Worm (Caenorhabditis elegans) whole organism, L1 larva: Measurements from ENCODE around the gene Y41C4A.6.

Experiments used
- C34B4.2 ChIP-seq: sonication (generic microtip); optimal IDR thresholded peaks from 2 replicates; lab custom pipeline; 2017; ENCODE audit warnings: mild to moderate bottlenecking, missing genetic modification characterization, missing compliant biosample characterization
- F16B12.6 ChIP-seq: fragments of 150-350 bp; optimal IDR thresholded peaks from 2 replicates; lab custom pipeline; 2014; ENCODE audit warnings: missing biosample characterization, missing genetic modification characterization
- Y116A8C.19 ChIP-seq: sonication (generic microtip); optimal IDR thresholded peaks from 2 replicates; lab custom pipeline; 2016; ENCODE audit warnings: missing compliant biosample characterization, missing genetic modification characterization, borderline replicate concordance
- blmp-1 ChIP-seq: fragments of 150-350 bp; optimal IDR thresholded peaks from 2 replicates; lab custom pipeline; 2014; ENCODE audit warnings: missing biosample characterization, missing genetic modification characterization
- ceh-88 ChIP-seq: fragments of 200-800 bp; sonication (Bioruptor generic); IDR thresholded peaks from 2 replicates; pipeline ENCODE4 v1.3.6; 2022; ENCODE audit warnings: missing genetic modification characterization, missing compliant biosample characterization
- ceh-90 ChIP-seq: sonication (generic microtip); optimal IDR thresholded peaks from 2 replicates; lab custom pipeline; 2016; ENCODE audit warnings: missing genetic modification characterization, missing compliant biosample characterization
- ces-1 ChIP-seq: fragments of 150-350 bp; optimal IDR thresholded peaks from 2 replicates; lab custom pipeline; 2014; ENCODE audit warnings: missing biosample characterization, missing genetic modification reagents, missing genetic modification characterization
- dpl-1 ChIP-seq, 3 experiments: fragments of 150-350 bp in 2 of 3; sonication (generic microtip) in 1 of 3; optimal IDR thresholded peaks; 2 replicates each; lab custom pipeline; 2014 to 2017; ENCODE audit warnings: missing biosample characterization in 3 of 3, missing genetic modification characterization in 3 of 3, missing genetic modification reagents in 3 of 3
- efl-1 ChIP-seq, 4 experiments: fragments of 150-350 bp; optimal IDR thresholded peaks in 3 of 4; peaks in 1 of 4; 1 replicate in 1 of 4; 2 replicates in 3 of 4; lab custom pipeline; 2014; ENCODE audit warnings: missing biosample characterization in 2 of 4, missing genetic modification characterization in 2 of 4, missing genetic modification reagents in 2 of 4
- efl-3 ChIP-seq: fragments of 200-800 bp; sonication (Bioruptor generic); optimal IDR thresholded peaks from 2 replicates; lab custom pipeline; 2018; ENCODE audit warnings: mild to moderate bottlenecking, missing genetic modification characterization, missing compliant biosample characterization
- elt-2 ChIP-seq: sonication (generic microtip); optimal IDR thresholded peaks from 2 replicates; lab custom pipeline; 2016; ENCODE audit warnings: missing genetic modification characterization, mild to moderate bottlenecking, inconsistent platforms, missing compliant biosample characterization, missing genetic modification reagents
- elt-3 ChIP-seq, 6 experiments: fragments of 150-350 bp in 1 of 6; sonication (generic microtip); optimal IDR thresholded peaks; 2 replicates each; lab custom pipeline; 2017 to 2018; ENCODE audit warnings: missing biosample characterization in 6 of 6, missing genetic modification characterization in 6 of 6, inconsistent platforms in 1 of 6
- ets-5 ChIP-seq: fragments of 200-800 bp; sonication (Bioruptor generic); IDR thresholded peaks from 2 replicates; pipeline ENCODE4 v1.3.6; 2022; ENCODE audit warnings: missing genetic modification characterization, missing compliant biosample characterization
- fkh-10 ChIP-seq: sonication (generic microtip); optimal IDR thresholded peaks from 2 replicates; lab custom pipeline; 2017; ENCODE audit warnings: missing biosample characterization, missing genetic modification reagents, missing genetic modification characterization
- fkh-8 ChIP-seq: sonication (generic microtip); optimal IDR thresholded peaks from 2 replicates; lab custom pipeline; 2016; ENCODE audit warnings: mild to moderate bottlenecking, missing genetic modification characterization, missing compliant biosample characterization
- hpl-2 ChIP-seq: fragments of 150-350 bp; optimal IDR thresholded peaks from 2 replicates; lab custom pipeline; 2014; ENCODE audit warnings: missing biosample characterization, missing genetic modification reagents, missing genetic modification characterization
- irx-1 ChIP-seq: sonication (generic microtip); optimal IDR thresholded peaks from 2 replicates; lab custom pipeline; 2016; ENCODE audit warnings: missing genetic modification characterization, missing compliant biosample characterization
- isw-1 ChIP-seq: fragments of 200-800 bp; sonication (Bioruptor generic); IDR thresholded peaks from 2 replicates; pipeline ENCODE4 v1.3.6; 2022; ENCODE audit warnings: missing genetic modification characterization, missing compliant biosample characterization
- lin-13 ChIP-seq: fragments of 150-350 bp; optimal IDR thresholded peaks from 2 replicates; lab custom pipeline; 2014; ENCODE audit warnings: missing biosample characterization, missing genetic modification reagents, missing genetic modification characterization
- lin-14 ChIP-seq: fragments of 200-800 bp; sonication (Bioruptor generic); optimal IDR thresholded peaks from 2 replicates; lab custom pipeline; 2018; ENCODE audit warnings: mild to moderate bottlenecking, missing genetic modification characterization, moderate library complexity, missing compliant biosample characterization
- lin-15B ChIP-seq: fragments of 150-350 bp; sonication (generic microtip); optimal IDR thresholded peaks from 3 replicates; lab custom pipeline; 2014; ENCODE audit warnings: missing biosample characterization, missing genetic modification characterization
- lin-35 ChIP-seq, 2 experiments: fragments of 150-350 bp; optimal IDR thresholded peaks; 2 replicates each; lab custom pipeline; 2014; ENCODE audit warnings: missing biosample characterization in 2 of 2, missing genetic modification characterization in 2 of 2, missing genetic modification reagents in 2 of 2
- lsy-2 ChIP-seq, 2 experiments: fragments of 150-350 bp; optimal IDR thresholded peaks; 2 replicates each; lab custom pipeline; 2014; ENCODE audit warnings: missing biosample characterization in 2 of 2, missing genetic modification characterization in 2 of 2
- mab-9 ChIP-seq: fragments of 200-800 bp; sonication (Bioruptor generic); IDR thresholded peaks from 2 replicates; pipeline ENCODE4 v1.3.6; 2022; ENCODE audit warnings: missing genetic modification reagents, missing genetic modification characterization, missing compliant biosample characterization
- mdl-1 ChIP-seq, 2 experiments: fragments of 150-350 bp; optimal IDR thresholded peaks; 2 replicates each; lab custom pipeline; 2014 to 2017; ENCODE audit warnings: missing biosample characterization in 2 of 2, missing genetic modification characterization in 2 of 2, inconsistent platforms in 1 of 2
- nhr-19 ChIP-seq: fragments of 200-800 bp; sonication (Bioruptor generic); conservative IDR thresholded peaks from 2 replicates; pipeline ENCODE4 v1.3.6; 2022; ENCODE audit warnings: missing genetic modification characterization, missing compliant biosample characterization
- nhr-20 ChIP-seq: sonication (generic microtip); optimal IDR thresholded peaks from 2 replicates; lab custom pipeline; 2016; ENCODE audit warnings: mild to moderate bottlenecking, missing genetic modification characterization, missing compliant biosample characterization
- nhr-237 ChIP-seq: fragments of 150-350 bp; optimal IDR thresholded peaks from 2 replicates; lab custom pipeline; 2014; ENCODE audit warnings: missing biosample characterization, missing genetic modification characterization
- nhr-28 ChIP-seq: fragments of 150-350 bp; optimal IDR thresholded peaks from 2 replicates; lab custom pipeline; 2014; ENCODE audit warnings: missing biosample characterization, missing genetic modification characterization
- pax-3 ChIP-seq: fragments of 200-800 bp; sonication (Bioruptor generic); optimal IDR thresholded peaks from 2 replicates; lab custom pipeline; 2018; ENCODE audit warnings: mild to moderate bottlenecking, missing genetic modification characterization, moderate library complexity, missing compliant biosample characterization
- rnt-1 ChIP-seq: sonication (generic microtip); optimal IDR thresholded peaks from 2 replicates; lab custom pipeline; 2016; ENCODE audit warnings: mild to moderate bottlenecking, missing genetic modification characterization, moderate library complexity, missing compliant biosample characterization
- snpc-4 ChIP-seq: fragments of 150-350 bp; optimal IDR thresholded peaks from 2 replicates; lab custom pipeline; 2014; ENCODE audit warnings: missing biosample characterization, missing genetic modification characterization
- swsn-7 ChIP-seq: sonication (generic microtip); optimal IDR thresholded peaks from 2 replicates; lab custom pipeline; 2016; ENCODE audit warnings: missing genetic modification characterization, missing compliant biosample characterization
- unc-130 ChIP-seq: fragments of 150-350 bp; optimal IDR thresholded peaks from 2 replicates; lab custom pipeline; 2017; ENCODE audit warnings: missing biosample characterization, missing genetic modification characterization, inconsistent platforms
- unc-30 ChIP-seq: sonication (generic microtip); optimal IDR thresholded peaks from 2 replicates; lab custom pipeline; 2017; ENCODE audit warnings: missing biosample characterization, missing genetic modification characterization
- unc-62 ChIP-seq: fragments of 150-350 bp; optimal IDR thresholded peaks from 2 replicates; lab custom pipeline; 2014; ENCODE audit warnings: missing biosample characterization, missing genetic modification reagents, missing genetic modification characterization
- unc-98 ChIP-seq: fragments of 200-800 bp; sonication (Bioruptor generic); IDR thresholded peaks from 2 replicates; pipeline ENCODE4 v1.3.6; 2022; ENCODE audit warnings: missing genetic modification characterization, missing compliant biosample characterization

The Y41C4A.6 gene

DNA sequence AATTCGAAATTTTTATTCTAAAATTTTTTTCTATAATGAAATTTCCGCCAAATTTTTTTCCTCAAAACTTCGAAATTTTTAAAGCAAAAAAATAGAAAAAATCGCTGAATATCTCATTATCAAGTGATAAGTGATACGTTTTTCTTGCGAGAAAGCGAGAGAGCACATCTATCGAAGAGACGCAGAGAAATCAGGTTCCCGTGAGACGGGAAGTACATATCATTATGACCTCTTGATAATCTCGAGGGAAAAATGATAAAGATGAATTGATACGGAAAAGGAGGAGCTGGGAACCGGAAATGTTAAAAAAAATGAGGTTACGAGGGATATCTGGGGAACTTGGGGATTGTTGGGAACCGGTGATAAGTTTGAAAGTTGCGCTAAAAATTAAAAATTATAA is 30.6 kb downstream of the Y41C4A.6 start:
- TF ChIP-seq rnt-1 (tag; lab: Kevin White, UChicago) (no peak), ceh-90 (tag; lab: Kevin White, UChicago) (no peak), mdl-1 (tag; optimal IDR thresholded peaks at IDR 0.05; lab: Kevin White, UChicago) (no peak), isw-1 (GFP tag; lab: Robert Waterston, UW) (no peak), lin-15B (tag; lab: Kevin White, UChicago) (no peak), efl-3 (GFP tag; lab: Kevin White, UChicago) (no peak), lsy-2 (tag; optimal IDR thresholded peaks at IDR 0.05; lab: Kevin White, UChicago) (no peak), elt-2 (tag; lab: Kevin White, UChicago) (peak; percentile 44), unc-30 (tag; lab: Kevin White, UChicago) (no peak), elt-3 (tag; optimal IDR thresholded peaks at IDR 0.05; lab: Kevin White, UChicago) (peak in 5 of 6 experiments; percentile 41 to 96 (median 91)), blmp-1 (peak; percentile 30), nhr-20 (tag; lab: Kevin White, UChicago) (no peak), hpl-2 (GFP tag; lab: Kevin White, UChicago) (no peak), pax-3 (no peak), C34B4.2 (tag; lab: Kevin White, UChicago) (no peak), mab-9 (no peak), snpc-4 (tag; lab: Kevin White, UChicago) (no peak), unc-62 (GFP tag; lab: Kevin White, UChicago) (no peak)
- TF ChIP-seq, all 84 proteins: peak for 3

DNA sequence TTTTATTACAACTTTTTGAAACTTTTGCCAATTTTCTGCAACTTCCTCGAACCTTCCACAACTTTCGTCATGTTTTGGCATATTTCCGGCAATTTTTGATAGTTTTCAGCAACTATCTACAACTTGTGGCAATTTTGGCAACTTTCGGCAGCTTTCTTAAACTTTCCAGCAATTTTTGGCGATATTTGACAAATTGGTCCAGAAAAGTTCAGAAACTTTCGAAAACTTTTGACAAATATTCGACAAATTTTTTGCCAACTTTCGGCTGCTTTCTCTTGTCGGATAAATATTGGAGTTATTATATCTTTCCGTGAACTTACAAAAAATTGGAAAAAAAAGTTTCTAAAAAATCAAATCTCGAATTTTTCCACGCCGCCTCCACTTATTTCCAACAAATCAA is 33.9 kb downstream of the Y41C4A.6 start, which contains the start of gene Y41C4A.18:
TSS of gene Y41C4A.18 (plus strand) at position 301 of the 400 bp plus-strand sequence.
- TF ChIP-seq lin-13 (GFP tag; lab: Kevin White, UChicago) (no peak), C34B4.2 (tag; lab: Kevin White, UChicago) (no peak), swsn-7 (tag; lab: Kevin White, UChicago) (no peak), ceh-88 (no peak), fkh-8 (tag; lab: Kevin White, UChicago) (no peak), mab-9 (no peak), rnt-1 (tag; lab: Kevin White, UChicago) (no peak)

DNA sequence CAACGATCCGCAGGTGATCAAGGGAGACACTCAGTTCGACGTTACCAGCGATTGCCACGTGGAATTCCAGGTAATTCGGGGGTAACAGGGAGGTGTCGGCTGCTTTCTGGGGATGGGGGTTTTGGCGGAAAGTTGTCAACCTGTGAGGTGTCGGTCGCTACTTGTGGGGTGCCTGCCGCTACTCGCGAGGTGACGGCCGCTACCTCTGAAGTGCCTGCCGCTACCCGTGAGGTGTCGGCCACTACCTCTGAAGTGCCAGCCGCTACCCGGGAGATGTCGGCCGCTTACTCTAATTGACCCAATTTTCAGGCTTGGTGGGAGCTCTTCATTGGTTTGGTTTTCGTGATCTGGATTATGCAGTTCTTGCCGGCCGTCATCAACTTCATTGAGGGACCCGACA is 34.5 kb downstream of the Y41C4A.6 start:
- TF ChIP-seq efl-1 (optimal IDR thresholded peaks at IDR 0.05; lab: Kevin White, UChicago) (no peak), efl-1 (GFP tag; optimal IDR thresholded peaks at IDR 0.05 in 1 of 2; lab: Kevin White, UChicago) (peak in 1 of 2 experiments; percentile 65), ceh-90 (tag; lab: Kevin White, UChicago) (no peak)

DNA sequence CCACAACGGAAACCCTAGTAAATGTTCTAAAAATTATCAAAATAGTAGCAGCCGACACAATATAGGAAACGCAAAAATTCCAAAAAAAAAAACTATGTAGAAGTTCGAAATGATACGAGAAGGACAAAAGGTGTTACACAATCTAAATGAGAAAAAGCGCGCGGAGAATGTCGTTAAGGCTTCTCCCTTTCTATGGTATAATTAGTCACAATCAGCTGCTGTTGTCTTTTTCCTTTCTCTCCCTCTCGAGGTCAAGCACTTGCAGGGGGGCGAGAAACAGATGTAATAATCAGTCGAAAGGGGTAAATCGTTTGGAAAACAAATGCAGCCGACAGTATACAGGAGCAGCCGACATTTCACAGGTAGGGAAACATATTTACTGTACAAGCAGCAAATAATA is 35.1 kb downstream of the Y41C4A.6 start:
- TF ChIP-seq blmp-1 (peak; percentile 56), ces-1 (GFP tag; lab: Kevin White, UChicago) (no peak), efl-1 (optimal IDR thresholded peaks at IDR 0.05; lab: Kevin White, UChicago) (no peak), efl-1 (GFP tag; optimal IDR thresholded peaks at IDR 0.05 in 1 of 2; lab: Kevin White, UChicago) (peak in 1 of 2 experiments; percentile 69)

DNA sequence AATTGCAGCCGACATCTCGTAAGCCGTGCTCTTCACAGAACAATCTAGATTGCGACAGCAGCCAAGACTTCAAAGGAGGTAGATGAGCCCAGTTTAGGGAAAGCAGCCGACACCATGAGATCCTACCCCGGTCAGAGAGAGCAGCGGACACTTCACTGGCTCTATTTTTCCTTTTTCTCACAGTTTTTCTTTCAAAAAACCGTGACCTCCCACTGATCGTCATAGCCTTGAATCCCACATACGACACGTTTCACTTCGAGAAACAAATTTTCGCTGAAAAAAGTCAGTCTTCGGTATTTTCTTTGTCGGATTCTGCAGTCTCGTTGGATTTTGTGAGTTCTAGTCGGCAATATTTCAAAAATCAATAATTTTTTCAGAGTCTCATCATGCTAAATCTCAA is 35.7 kb downstream of the Y41C4A.6 start, which contains the start of gene Y41C4A.21:
TSS of gene Y41C4A.21 (plus strand) at position 301 of the 400 bp plus-strand sequence.
- TF ChIP-seq ceh-90 (tag; lab: Kevin White, UChicago): no peak
- no peak for TF ChIP-seq lin-35 (GFP tag; optimal IDR thresholded peaks at IDR 0.05; lab: Kevin White, UChicago)
- TF ChIP-seq irx-1 (tag; lab: Kevin White, UChicago): no peak
- no peak for TF ChIP-seq nhr-19 (GFP tag; lab: Robert Waterston, UW)

DNA sequence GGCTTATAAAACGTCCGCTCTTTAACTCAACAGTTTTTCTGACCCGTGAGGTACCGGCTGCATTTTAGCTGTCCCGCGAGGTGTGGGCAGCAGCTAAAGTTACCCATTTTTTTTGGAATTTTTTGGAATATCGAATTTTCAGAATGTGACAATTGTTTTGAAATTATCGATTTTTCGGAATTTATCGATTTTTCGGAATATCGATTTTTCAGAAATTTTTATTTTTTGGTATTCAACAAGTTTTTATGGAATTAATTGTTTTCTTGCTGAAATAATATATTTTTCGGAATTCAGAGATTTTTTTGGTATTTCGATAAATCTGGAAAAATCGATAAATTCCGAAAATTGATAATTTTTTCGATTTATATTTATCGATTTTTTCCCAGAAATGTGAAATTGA is 36.6 kb downstream of the Y41C4A.6 start:
- TF ChIP-seq Y116A8C.19: no peak
- no peak for TF ChIP-seq nhr-19 (GFP tag; lab: Robert Waterston, UW)
- no peak for TF ChIP-seq ets-5
- TF ChIP-seq lin-14 (GFP tag; lab: Kevin White, UChicago): no peak
- TF ChIP-seq F16B12.6 (tag; lab: Kevin White, UChicago): no peak
- TF ChIP-seq nhr-28: no peak
- no peak for TF ChIP-seq nhr-237
- no peak for TF ChIP-seq unc-98
- TF ChIP-seq efl-3 (GFP tag; lab: Kevin White, UChicago): no peak
- no peak for TF ChIP-seq unc-130
- TF ChIP-seq fkh-8 (tag; lab: Kevin White, UChicago): no peak
- no peak for TF ChIP-seq fkh-10 (GFP tag; lab: Kevin White, UChicago)
- no peak for TF ChIP-seq elt-3 (tag; optimal IDR thresholded peaks at IDR 0.05; lab: Kevin White, UChicago)
- no peak for TF ChIP-seq dpl-1 (GFP tag; optimal IDR thresholded peaks at IDR 0.05; lab: Kevin White, UChicago)
- TF ChIP-seq efl-1 (optimal IDR thresholded peaks at IDR 0.05; lab: Kevin White, UChicago): no peak
- TF ChIP-seq efl-1 (GFP tag; optimal IDR thresholded peaks at IDR 0.05 in 1 of 2; lab: Kevin White, UChicago): no peak
